Worm (Caenorhabditis elegans): ENCODE measurements around the gene Y39A3B.7.

DNA sequence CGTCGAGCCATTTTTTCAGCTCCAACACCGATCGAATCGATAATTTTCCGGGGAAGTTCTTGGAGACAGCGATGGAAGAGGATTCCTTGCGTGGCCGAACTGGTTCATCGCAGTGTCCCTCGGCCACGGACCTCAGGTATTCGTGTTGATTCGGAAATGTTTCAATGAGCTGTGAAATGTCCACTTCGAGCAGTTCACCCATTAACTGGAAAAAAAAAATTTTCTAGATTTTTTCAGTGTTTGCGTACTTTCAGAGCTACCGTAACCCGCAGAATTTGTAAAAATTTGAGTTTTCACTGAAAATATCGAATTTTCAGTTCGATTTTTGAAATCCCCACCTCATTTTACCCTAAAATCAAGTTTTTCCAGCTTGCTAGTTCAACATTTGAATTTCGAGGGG lies 36.9 kb downstream of the Y39A3B.7 start:
- TF ChIP-seq sea-1 (GFP tag; conservative IDR thresholded peaks at IDR 0.05), result no peak
- TF ChIP-seq flt-1 (GFP tag; IDR thresholded peaks at IDR 0.05), result no peak
- no peak for TF ChIP-seq ets-7 (tag; optimal IDR thresholded peaks at IDR 0.05)
- no peak for TF ChIP-seq ceh-36 (tag; optimal IDR thresholded peaks at IDR 0.05)
- TF ChIP-seq ama-1 (optimal IDR thresholded peaks at IDR 0.05), result no peak
- TF ChIP-seq F13C5.2 (tag; optimal IDR thresholded peaks at IDR 0.05), result no peak
- TF ChIP-seq ceh-13 (GFP tag; optimal IDR thresholded peaks at IDR 0.05), result no peak
- TF ChIP-seq tra-4 (tag; optimal IDR thresholded peaks at IDR 0.05), result no peak
- no peak for TF ChIP-seq tbx-37 (GFP tag; conservative IDR thresholded peaks at IDR 0.05)
- TF ChIP-seq hmbx-1 (tag; optimal IDR thresholded peaks at IDR 0.05), result no peak
- no peak for TF ChIP-seq hmg-4 (GFP tag; optimal IDR thresholded peaks at IDR 0.05)
- no peak for TF ChIP-seq hnd-1 (tag; optimal IDR thresholded peaks at IDR 0.05)
- no peak for TF ChIP-seq pes-1 (GFP tag; IDR thresholded peaks at IDR 0.05)

All from whole organism, early embryonic.